Worm (Caenorhabditis elegans) whole organism, L1 larva: ENCODE measurements around the gene K02D10.1.

Experiments
- C16A3.4 ChIP-seq: fragments of 150-350 bp; optimal IDR thresholded peaks from 2 replicates; lab custom pipeline; 2014; ENCODE audit warnings: missing biosample characterization, missing genetic modification characterization
- C34B4.2 ChIP-seq: sonication (generic microtip); optimal IDR thresholded peaks from 2 replicates; lab custom pipeline; 2017; ENCODE audit warnings: mild to moderate bottlenecking, missing genetic modification characterization, missing compliant biosample characterization
- Y116A8C.19 ChIP-seq: sonication (generic microtip); optimal IDR thresholded peaks from 2 replicates; lab custom pipeline; 2016; ENCODE audit warnings: missing compliant biosample characterization, missing genetic modification characterization, borderline replicate concordance
- aly-2 ChIP-seq: fragments of 150-350 bp; optimal IDR thresholded peaks from 2 replicates; lab custom pipeline; 2014; ENCODE audit warnings: missing biosample characterization, missing genetic modification characterization
- blmp-1 ChIP-seq: fragments of 150-350 bp; optimal IDR thresholded peaks from 2 replicates; lab custom pipeline; 2014; ENCODE audit warnings: missing biosample characterization, missing genetic modification characterization
- ceh-63 ChIP-seq: fragments of 200-800 bp; sonication (Bioruptor generic); optimal IDR thresholded peaks from 2 replicates; lab custom pipeline; 2018; ENCODE audit warnings: mild to moderate bottlenecking, missing genetic modification characterization, missing compliant biosample characterization
- ceh-8 ChIP-seq: fragments of 200-800 bp; sonication (Bioruptor generic); optimal IDR thresholded peaks from 2 replicates; lab custom pipeline; 2018; ENCODE audit warnings: mild to moderate bottlenecking, missing genetic modification characterization, moderate library complexity, missing compliant biosample characterization
- ceh-82 ChIP-seq, 3 experiments: fragments of 150-350 bp in 1 of 3; sonication (generic microtip) in 2 of 3; optimal IDR thresholded peaks; 2 replicates each; lab custom pipeline; 2014 to 2017; ENCODE audit warnings: missing biosample characterization in 3 of 3, missing genetic modification characterization in 3 of 3
- ces-1 ChIP-seq: fragments of 150-350 bp; optimal IDR thresholded peaks from 2 replicates; lab custom pipeline; 2014; ENCODE audit warnings: missing biosample characterization, missing genetic modification reagents, missing genetic modification characterization
- efl-1 ChIP-seq, 4 experiments: fragments of 150-350 bp; optimal IDR thresholded peaks in 3 of 4; peaks in 1 of 4; 1 replicate in 1 of 4; 2 replicates in 3 of 4; lab custom pipeline; 2014; ENCODE audit warnings: missing biosample characterization in 2 of 4, missing genetic modification characterization in 2 of 4, missing genetic modification reagents in 2 of 4
- efl-3 ChIP-seq: fragments of 200-800 bp; sonication (Bioruptor generic); optimal IDR thresholded peaks from 2 replicates; lab custom pipeline; 2018; ENCODE audit warnings: mild to moderate bottlenecking, missing genetic modification characterization, missing compliant biosample characterization
- egl-13 ChIP-seq: sonication (generic microtip); optimal IDR thresholded peaks from 2 replicates; lab custom pipeline; 2016; ENCODE audit warnings: missing genotype, missing genetic modification reagents, missing genetic modification characterization, missing compliant biosample characterization
- elt-2 ChIP-seq: sonication (generic microtip); optimal IDR thresholded peaks from 2 replicates; lab custom pipeline; 2016; ENCODE audit warnings: missing genetic modification characterization, mild to moderate bottlenecking, inconsistent platforms, missing compliant biosample characterization, missing genetic modification reagents
- elt-3 ChIP-seq, 6 experiments: fragments of 150-350 bp in 1 of 6; sonication (generic microtip); optimal IDR thresholded peaks; 2 replicates each; lab custom pipeline; 2017 to 2018; ENCODE audit warnings: missing biosample characterization in 6 of 6, missing genetic modification characterization in 6 of 6, inconsistent platforms in 1 of 6
- ets-5 ChIP-seq: fragments of 200-800 bp; sonication (Bioruptor generic); IDR thresholded peaks from 2 replicates; pipeline ENCODE4 v1.3.6; 2022; ENCODE audit warnings: missing genetic modification characterization, missing compliant biosample characterization
- fkh-4 ChIP-seq: sonication (generic microtip); optimal IDR thresholded peaks from 2 replicates; lab custom pipeline; 2016; ENCODE audit warnings: missing compliant biosample characterization, missing genetic modification characterization, borderline replicate concordance
- grh-1 ChIP-seq: fragments of 200-800 bp; sonication (Bioruptor generic); IDR thresholded peaks from 2 replicates; pipeline ENCODE4 v1.3.6; 2022; ENCODE audit warnings: missing genetic modification reagents, missing genetic modification characterization, missing compliant biosample characterization
- hlh-17 ChIP-seq: fragments of 200-800 bp; sonication (Bioruptor generic); optimal IDR thresholded peaks from 2 replicates; lab custom pipeline; 2018; ENCODE audit warnings: missing genetic modification characterization, mild to moderate bottlenecking, missing compliant biosample characterization, moderate library complexity, borderline replicate concordance
- hlh-4 ChIP-seq: sonication (generic microtip); optimal IDR thresholded peaks from 2 replicates; lab custom pipeline; 2016; ENCODE audit warnings: mild to moderate bottlenecking, missing genetic modification characterization, missing compliant biosample characterization
- hpl-2 ChIP-seq: fragments of 150-350 bp; optimal IDR thresholded peaks from 2 replicates; lab custom pipeline; 2014; ENCODE audit warnings: missing biosample characterization, missing genetic modification reagents, missing genetic modification characterization
- irx-1 ChIP-seq: sonication (generic microtip); optimal IDR thresholded peaks from 2 replicates; lab custom pipeline; 2016; ENCODE audit warnings: missing genetic modification characterization, missing compliant biosample characterization
- jun-1 ChIP-seq: fragments of 150-350 bp; optimal IDR thresholded peaks from 2 replicates; lab custom pipeline; 2014; ENCODE audit warnings: missing biosample characterization, missing genetic modification reagents, missing genetic modification characterization
- lin-13 ChIP-seq: fragments of 150-350 bp; optimal IDR thresholded peaks from 2 replicates; lab custom pipeline; 2014; ENCODE audit warnings: missing biosample characterization, missing genetic modification reagents, missing genetic modification characterization
- lin-14 ChIP-seq: fragments of 200-800 bp; sonication (Bioruptor generic); optimal IDR thresholded peaks from 2 replicates; lab custom pipeline; 2018; ENCODE audit warnings: mild to moderate bottlenecking, missing genetic modification characterization, moderate library complexity, missing compliant biosample characterization
- lin-15B ChIP-seq: fragments of 150-350 bp; sonication (generic microtip); optimal IDR thresholded peaks from 3 replicates; lab custom pipeline; 2014; ENCODE audit warnings: missing biosample characterization, missing genetic modification characterization
- lin-35 ChIP-seq, 2 experiments: fragments of 150-350 bp; optimal IDR thresholded peaks; 2 replicates each; lab custom pipeline; 2014; ENCODE audit warnings: missing biosample characterization in 2 of 2, missing genetic modification characterization in 2 of 2, missing genetic modification reagents in 2 of 2
- lir-3 ChIP-seq: sonication (generic microtip); optimal IDR thresholded peaks from 2 replicates; lab custom pipeline; 2016; ENCODE audit warnings: mild to moderate bottlenecking, missing genetic modification characterization, moderate library complexity, missing compliant biosample characterization; ENCODE audit not compliant: poor library complexity
- mab-9 ChIP-seq: fragments of 200-800 bp; sonication (Bioruptor generic); IDR thresholded peaks from 2 replicates; pipeline ENCODE4 v1.3.6; 2022; ENCODE audit warnings: missing genetic modification reagents, missing genetic modification characterization, missing compliant biosample characterization
- mdl-1 ChIP-seq, 2 experiments: fragments of 150-350 bp; optimal IDR thresholded peaks; 2 replicates each; lab custom pipeline; 2014 to 2017; ENCODE audit warnings: missing biosample characterization in 2 of 2, missing genetic modification characterization in 2 of 2, inconsistent platforms in 1 of 2
- mep-1 ChIP-seq: fragments of 150-350 bp; optimal IDR thresholded peaks from 2 replicates; lab custom pipeline; 2014; ENCODE audit warnings: missing biosample characterization, missing genetic modification characterization
- nhr-12 ChIP-seq: sonication (generic microtip); optimal IDR thresholded peaks from 2 replicates; lab custom pipeline; 2017; ENCODE audit warnings: missing biosample characterization, missing genetic modification characterization
- nhr-19 ChIP-seq: fragments of 200-800 bp; sonication (Bioruptor generic); conservative IDR thresholded peaks from 2 replicates; pipeline ENCODE4 v1.3.6; 2022; ENCODE audit warnings: missing genetic modification characterization, missing compliant biosample characterization
- nhr-20 ChIP-seq: sonication (generic microtip); optimal IDR thresholded peaks from 2 replicates; lab custom pipeline; 2016; ENCODE audit warnings: mild to moderate bottlenecking, missing genetic modification characterization, missing compliant biosample characterization
- nhr-237 ChIP-seq: fragments of 150-350 bp; optimal IDR thresholded peaks from 2 replicates; lab custom pipeline; 2014; ENCODE audit warnings: missing biosample characterization, missing genetic modification characterization
- nhr-47 ChIP-seq: sonication (generic microtip); optimal IDR thresholded peaks from 2 replicates; lab custom pipeline; 2016; ENCODE audit warnings: mild to moderate bottlenecking, missing genetic modification characterization, moderate library complexity, missing compliant biosample characterization
- nhr-71 ChIP-seq: sonication (generic microtip); optimal IDR thresholded peaks from 2 replicates; lab custom pipeline; 2016; ENCODE audit warnings: mild to moderate bottlenecking, missing genetic modification characterization, moderate library complexity, missing compliant biosample characterization
- nhr-76 ChIP-seq: sonication (generic microtip); optimal IDR thresholded peaks from 2 replicates; lab custom pipeline; 2017; ENCODE audit warnings: missing biosample characterization, missing genetic modification characterization
- nhr-85 ChIP-seq: sonication (generic microtip); peaks from one replicate; lab custom pipeline; 2016; ENCODE audit warnings: missing genetic modification characterization, inconsistent platforms, missing compliant biosample characterization
- nhr-90 ChIP-seq: sonication (generic microtip); optimal IDR thresholded peaks from 2 replicates; lab custom pipeline; 2016; ENCODE audit warnings: mild to moderate bottlenecking, missing genetic modification characterization, missing compliant biosample characterization; ENCODE audit not compliant: poor library complexity
- pax-3 ChIP-seq: fragments of 200-800 bp; sonication (Bioruptor generic); optimal IDR thresholded peaks from 2 replicates; lab custom pipeline; 2018; ENCODE audit warnings: mild to moderate bottlenecking, missing genetic modification characterization, moderate library complexity, missing compliant biosample characterization
- skn-1 ChIP-seq: fragments of 150-350 bp; optimal IDR thresholded peaks from 2 replicates; lab custom pipeline; 2014; ENCODE audit warnings: missing biosample characterization, missing genetic modification characterization
- snu-23 ChIP-seq: sonication (generic microtip); optimal IDR thresholded peaks from 2 replicates; lab custom pipeline; 2016; ENCODE audit warnings: missing genetic modification characterization, missing compliant biosample characterization
- sptf-1 ChIP-seq: fragments of 150-350 bp; optimal IDR thresholded peaks from 2 replicates; lab custom pipeline; 2014; ENCODE audit warnings: missing biosample characterization, missing genetic modification characterization
- sup-37 ChIP-seq: fragments of 200-800 bp; sonication (Bioruptor generic); optimal IDR thresholded peaks from 2 replicates; lab custom pipeline; 2018; ENCODE audit warnings: mild to moderate bottlenecking, missing genetic modification characterization, missing compliant biosample characterization
- swsn-7 ChIP-seq: sonication (generic microtip); optimal IDR thresholded peaks from 2 replicates; lab custom pipeline; 2016; ENCODE audit warnings: missing genetic modification characterization, missing compliant biosample characterization
- tbx-2 ChIP-seq: sonication (generic microtip); optimal IDR thresholded peaks from 2 replicates; lab custom pipeline; 2016; ENCODE audit warnings: missing genetic modification characterization, missing compliant biosample characterization
- tlp-1 ChIP-seq: fragments of 150-350 bp; optimal IDR thresholded peaks from 2 replicates; lab custom pipeline; 2014; ENCODE audit warnings: missing biosample characterization, missing genetic modification characterization
- unc-130 ChIP-seq: fragments of 150-350 bp; optimal IDR thresholded peaks from 2 replicates; lab custom pipeline; 2017; ENCODE audit warnings: missing biosample characterization, missing genetic modification characterization, inconsistent platforms
- unc-30 ChIP-seq: sonication (generic microtip); optimal IDR thresholded peaks from 2 replicates; lab custom pipeline; 2017; ENCODE audit warnings: missing biosample characterization, missing genetic modification characterization
- unc-98 ChIP-seq: fragments of 200-800 bp; sonication (Bioruptor generic); IDR thresholded peaks from 2 replicates; pipeline ENCODE4 v1.3.6; 2022; ENCODE audit warnings: missing genetic modification characterization, missing compliant biosample characterization
- xbp-1 ChIP-seq: sonication (generic microtip); optimal IDR thresholded peaks from 2 replicates; lab custom pipeline; 2016; ENCODE audit warnings: missing genetic modification characterization, missing compliant biosample characterization
- ztf-11 ChIP-seq, 2 experiments: sonication (generic microtip); optimal IDR thresholded peaks; 2 replicates each; lab custom pipeline; 2016 to 2017; ENCODE audit warnings: missing genetic modification characterization in 2 of 2, missing biosample characterization in 1 of 2, missing compliant biosample characterization in 1 of 2

The K02D10.1 gene

DNA sequence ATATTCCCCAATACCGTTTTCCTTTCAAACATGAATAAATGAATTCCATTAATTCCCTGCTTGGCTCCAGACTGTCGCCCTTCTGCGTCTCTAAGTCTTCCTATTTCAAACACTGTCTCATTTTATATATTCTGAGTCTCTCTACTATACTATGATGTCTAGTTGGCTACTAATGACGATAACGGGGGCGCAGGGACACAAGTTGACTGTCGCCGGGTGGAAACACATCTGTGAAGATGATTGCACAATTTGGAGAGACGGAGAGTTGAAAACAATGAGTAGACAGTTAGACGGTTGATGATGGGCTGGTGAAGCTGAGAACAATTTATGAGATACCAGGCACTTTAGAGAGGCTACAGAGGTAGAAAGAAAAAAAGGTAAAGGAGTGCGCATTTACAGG lies 19.8 kb upstream of the K02D10.1 start, which contains the start of gene sma-2 (continued):
- peak in 1 of 2 experiments; percentile 22 for TF ChIP-seq ztf-11 (tag; optimal IDR thresholded peaks at IDR 0.05; lab: Kevin White, UChicago)
- TF ChIP-seq unc-98 (GFP tag; lab: Robert Waterston, UW): no peak
- no peak for TF ChIP-seq Y116A8C.19 (tag; lab: Kevin White, UChicago)
- TF ChIP-seq fkh-4 (tag; lab: Kevin White, UChicago): no peak
- peak; percentile 27 to 78 for TF ChIP-seq lin-35 (GFP tag; optimal IDR thresholded peaks at IDR 0.05; lab: Kevin White, UChicago)
- TF ChIP-seq jun-1: peak; percentile 34
- TF ChIP-seq blmp-1 (tag; lab: Kevin White, UChicago): peak; percentile 84
- peak; percentile 77 for TF ChIP-seq nhr-71
- no peak for TF ChIP-seq efl-3
- TF ChIP-seq xbp-1 (tag; lab: Kevin White, UChicago): peak; percentile 32
- no peak for TF ChIP-seq ets-5
- no peak for TF ChIP-seq ceh-63 (GFP tag; lab: Kevin White, UChicago)
- no peak for TF ChIP-seq nhr-237 (tag; lab: Kevin White, UChicago)
- no peak for TF ChIP-seq ceh-8 (GFP tag; lab: Kevin White, UChicago)
- peak; percentile 41 for TF ChIP-seq C16A3.4
- TF ChIP-seq skn-1 (tag; lab: Kevin White, UChicago): peak; percentile 14
- no peak for TF ChIP-seq nhr-12 (tag; lab: Kevin White, UChicago)
- no peak for TF ChIP-seq egl-13 (tag; lab: Kevin White, UChicago)
- TF ChIP-seq unc-30 (tag; lab: Kevin White, UChicago): no peak
- TF ChIP-seq hlh-4 (tag; lab: Kevin White, UChicago): no peak
- peak; percentile 67 for TF ChIP-seq snu-23 (GFP tag; lab: Kevin White, UChicago)
- TF ChIP-seq lin-14 (GFP tag; lab: Kevin White, UChicago): peak; percentile 81
- TF ChIP-seq C34B4.2: no peak
- peak; percentile 21 for TF ChIP-seq lir-3 (tag; lab: Kevin White, UChicago)
- TF ChIP-seq pax-3: no peak
- TF ChIP-seq nhr-90 (tag; lab: Kevin White, UChicago): peak; percentile 76
- TF ChIP-seq hpl-2: peak; percentile 53
- peak; percentile 10 for TF ChIP-seq irx-1 (tag; lab: Kevin White, UChicago)
- 0 out of 2 replicates have a peak, but pooled peaks have one; percentile 32 for TF ChIP-seq grh-1 (GFP tag; lab: Robert Waterston, UW)
- TF ChIP-seq swsn-7 (tag; lab: Kevin White, UChicago): peak; percentile 44
- TF ChIP-seq ces-1: no peak
- peak; percentile 66 for TF ChIP-seq mep-1 (tag; lab: Kevin White, UChicago)
- TF ChIP-seq tlp-1 (tag; lab: Kevin White, UChicago): no peak
- peak in 2 of 6 experiments; percentile 9 to 48 for TF ChIP-seq elt-3 (tag; optimal IDR thresholded peaks at IDR 0.05; lab: Kevin White, UChicago)
- TF ChIP-seq mab-9 (GFP tag; lab: Robert Waterston, UW): no peak
- TF ChIP-seq nhr-20 (tag; lab: Kevin White, UChicago): peak; percentile 85
- TF ChIP-seq tbx-2 (tag; lab: Kevin White, UChicago): peak; percentile 81
- TF ChIP-seq lin-15B: no peak
- TF ChIP-seq efl-1 (optimal IDR thresholded peaks at IDR 0.05; lab: Kevin White, UChicago): peak; percentile 54 to 55
- TF ChIP-seq efl-1 (GFP tag; optimal IDR thresholded peaks at IDR 0.05 in 1 of 2; lab: Kevin White, UChicago): peak in 1 of 2 experiments; percentile 94
- TF ChIP-seq sup-37 (GFP tag; lab: Kevin White, UChicago): no peak
- peak in 1 of 3 experiments; percentile 43 for TF ChIP-seq ceh-82 (tag; optimal IDR thresholded peaks at IDR 0.05; lab: Kevin White, UChicago)
- peak; percentile 80 for TF ChIP-seq nhr-85
- peak; percentile 48 for TF ChIP-seq nhr-19
- TF ChIP-seq nhr-47 (tag; lab: Kevin White, UChicago): peak; percentile 45
- TF ChIP-seq mdl-1 (tag; optimal IDR thresholded peaks at IDR 0.05; lab: Kevin White, UChicago): peak in 1 of 2 experiments; percentile 36
- peak; percentile 87 for TF ChIP-seq elt-2 (tag; lab: Kevin White, UChicago)
- peak; percentile 45 for TF ChIP-seq unc-130
- no peak for TF ChIP-seq aly-2 (tag; lab: Kevin White, UChicago)
- peak; percentile 20 for TF ChIP-seq lin-13 (GFP tag; lab: Kevin White, UChicago)
- no peak for TF ChIP-seq nhr-76 (tag; lab: Kevin White, UChicago)
- no peak for TF ChIP-seq hlh-17 (GFP tag; lab: Kevin White, UChicago)
- no peak for TF ChIP-seq sptf-1 (tag; lab: Kevin White, UChicago)
